Worm (Caenorhabditis elegans) whole organism, mixed stage, embryonic: ENCODE results near the gene srx-14.

Experiments
- pha-4 ChIP-seq: fragments of 150-350 bp; optimal IDR thresholded peaks from 2 replicates; lab custom pipeline; 2018; ENCODE audit warnings: missing biosample characterization, missing genetic modification reagents, missing genetic modification characterization
- sptf-1 ChIP-seq: sonication (generic microtip); optimal IDR thresholded peaks from 2 replicates; lab custom pipeline; 2017; ENCODE audit warnings: mild to moderate bottlenecking, missing genetic modification characterization, moderate library complexity, missing compliant biosample characterization

ce11 chrIV:1127852-1128251, 14.3 kb upstream of the srx-14 start:
- TF ChIP-seq pha-4 (tag; lab: Kevin White, UChicago) (no peak), sptf-1 (tag; lab: Kevin White, UChicago) (no peak)
